Fruit fly (Drosophila melanogaster): ENCODE measurements around the gene CG13625.

The CG13625 gene

dm6 chr3R:24543033-24543675 is 41.8 kb downstream of the CG13625 start (continued):
- TF ChIP-seq CG18262 (tag; optimal IDR thresholded peaks at IDR 0.05) (no peak), oc (tag; optimal IDR thresholded peaks at IDR 0.05) (peak; percentile 94), tio (GFP tag; optimal IDR thresholded peaks at IDR 0.05) (peak; percentile 84), hth (optimal IDR thresholded peaks at IDR 0.05) (no peak), CG12219 (GFP tag; optimal IDR thresholded peaks at IDR 0.05) (peak; percentile 93), MBD-R2 (GFP tag; IDR thresholded peaks at IDR 0.05) (peak; percentile 92), gcm (GFP tag; optimal IDR thresholded peaks at IDR 0.05) (peak; percentile 79), ab (GFP tag; optimal IDR thresholded peaks at IDR 0.05) (peak; percentile 74), ems (GFP tag; optimal IDR thresholded peaks at IDR 0.05) (peak; percentile 91), CG32532 (GFP tag; IDR thresholded peaks at IDR 0.05) (peak; percentile 98), CG16779 (GFP tag; IDR thresholded peaks at IDR 0.05) (peak; percentile 95), GATAe (GFP tag; conservative IDR thresholded peaks at IDR 0.05) (peak; percentile 96), nerfin-1 (tag; optimal IDR thresholded peaks at IDR 0.05) (peak; percentile 86), CoRest (tag; optimal IDR thresholded peaks at IDR 0.05) (peak; percentile 96), kah (GFP tag; optimal IDR thresholded peaks at IDR 0.05) (peak; percentile 82), Oli (tag; optimal IDR thresholded peaks at IDR 0.05) (peak; percentile 95), repo (GFP tag; optimal IDR thresholded peaks at IDR 0.05) (peak; percentile 81), ash1 (GFP tag; optimal IDR thresholded peaks at IDR 0.05) (no peak), cad (GFP tag; optimal IDR thresholded peaks at IDR 0.05) (no peak), CG2889 (GFP tag; IDR thresholded peaks at IDR 0.05) (peak; percentile 91), tin (GFP tag; optimal IDR thresholded peaks at IDR 0.05) (peak; percentile 94), CG5245 (GFP tag; optimal IDR thresholded peaks at IDR 0.05) (peak; percentile 87), CG14014 (GFP tag; IDR thresholded peaks at IDR 0.05) (peak; percentile 98), Vsx1 (GFP tag; optimal IDR thresholded peaks at IDR 0.05) (peak; percentile 76), pfk (GFP tag; optimal IDR thresholded peaks at IDR 0.05) (peak; percentile 30), CG16815 (GFP tag; optimal IDR thresholded peaks at IDR 0.05) (peak; percentile 73), nmo (GFP tag; optimal IDR thresholded peaks at IDR 0.05) (peak; percentile 92), Dfd (GFP tag; optimal IDR thresholded peaks at IDR 0.05) (no peak), ssp (GFP tag; IDR thresholded peaks at IDR 0.05) (peak; percentile 82), dysf (GFP tag; IDR thresholded peaks at IDR 0.05) (peak; percentile 98), MTF-1 (GFP tag; optimal IDR thresholded peaks at IDR 0.05; ENCODE audit: borderline replicate concordance) (peak; percentile 31), HLH3B (GFP tag; IDR thresholded peaks at IDR 0.05) (peak; percentile 96), so (GFP tag; IDR thresholded peaks at IDR 0.05) (peak; percentile 97), Optix (GFP tag; IDR thresholded peaks at IDR 0.05) (peak; percentile 84), CG11560 (tag; IDR thresholded peaks at IDR 0.05) (peak; percentile 75; the same call in 2 of the 3 replicates), ewg (GFP tag; optimal IDR thresholded peaks at IDR 0.05) (peak; percentile 80), p53 (GFP tag; optimal IDR thresholded peaks at IDR 0.05) (peak; percentile 17), NfI (GFP tag; optimal IDR thresholded peaks at IDR 0.05) (peak; percentile 97), Sin3A (optimal IDR thresholded peaks at IDR 0.05) (no peak), CG4730 (GFP tag; IDR thresholded peaks at IDR 0.05) (peak; percentile 94), stc (GFP tag; IDR thresholded peaks at IDR 0.05) (peak; percentile 94), kni (GFP tag; optimal IDR thresholded peaks at IDR 0.05) (peak; percentile 19), CG4617 (GFP tag; optimal IDR thresholded peaks at IDR 0.05; ENCODE audit: borderline replicate concordance) (no peak), CG2199 (GFP tag; IDR thresholded peaks at IDR 0.05) (peak; percentile 90; the same call in 2 of the 3 replicates), insv (GFP tag; optimal IDR thresholded peaks at IDR 0.05) (peak in 1 of 2 experiments; percentile 46), PHDP (tag; optimal IDR thresholded peaks at IDR 0.05) (peak; percentile 97), CHES-1-like (GFP tag; optimal IDR thresholded peaks at IDR 0.05) (peak; percentile 70), TFAM (GFP tag; optimal IDR thresholded peaks at IDR 0.05) (no peak), H2.0 (GFP tag; IDR thresholded peaks at IDR 0.05) (peak; percentile 96), Hsf (GFP tag; optimal IDR thresholded peaks at IDR 0.05) (peak; percentile 95), CG2116 (GFP tag; optimal IDR thresholded peaks at IDR 0.05) (peak; percentile 57)

All from whole organism, embryonic.